Worm (Caenorhabditis elegans): Measurements from ENCODE around the gene ipla-1.

The ipla-1 gene

DNA sequence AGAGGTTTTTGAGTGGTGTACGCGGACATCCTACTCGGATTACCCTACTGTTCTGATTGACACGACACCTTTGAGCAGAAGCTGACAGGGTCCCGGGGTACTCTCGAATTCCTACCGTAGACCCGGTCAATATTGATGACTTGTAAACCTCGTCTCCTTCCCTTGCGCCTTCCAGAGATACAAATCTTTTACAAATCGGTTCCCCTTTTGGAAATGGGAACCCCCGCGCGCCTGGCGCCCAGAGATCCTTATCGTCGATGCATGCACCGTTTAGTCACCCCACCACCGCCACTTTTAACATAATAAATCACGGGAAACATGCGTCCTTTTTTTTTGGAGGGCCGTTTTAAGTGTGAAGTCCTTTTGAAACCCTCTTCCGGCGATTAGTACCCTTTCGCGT, 28.1 kb downstream of the ipla-1 start:
- TF ChIP-seq unc-62 (GFP tag; optimal IDR thresholded peaks at IDR 0.05), result no peak

DNA sequence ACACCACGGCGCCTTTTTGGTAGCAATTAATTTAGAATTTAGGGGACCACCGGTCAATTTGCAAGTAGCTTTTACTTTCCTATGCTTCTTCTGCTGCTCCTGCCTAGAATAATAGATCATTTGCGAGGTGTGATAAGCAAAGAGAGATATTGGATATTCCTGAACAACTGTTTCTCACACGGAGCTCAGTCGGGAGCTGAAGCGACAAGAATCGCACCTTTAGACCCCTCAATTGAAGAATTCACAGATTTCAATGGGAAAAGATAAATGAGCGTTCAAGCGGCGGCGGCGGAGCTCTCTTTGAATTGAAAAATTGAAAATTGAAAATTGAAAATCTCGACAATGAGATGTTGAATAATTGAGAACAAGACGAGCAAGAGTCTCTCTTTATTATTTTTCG, 28.6 kb downstream of the ipla-1 start:
- TF ChIP-seq unc-62 (GFP tag; optimal IDR thresholded peaks at IDR 0.05), result no peak

DNA sequence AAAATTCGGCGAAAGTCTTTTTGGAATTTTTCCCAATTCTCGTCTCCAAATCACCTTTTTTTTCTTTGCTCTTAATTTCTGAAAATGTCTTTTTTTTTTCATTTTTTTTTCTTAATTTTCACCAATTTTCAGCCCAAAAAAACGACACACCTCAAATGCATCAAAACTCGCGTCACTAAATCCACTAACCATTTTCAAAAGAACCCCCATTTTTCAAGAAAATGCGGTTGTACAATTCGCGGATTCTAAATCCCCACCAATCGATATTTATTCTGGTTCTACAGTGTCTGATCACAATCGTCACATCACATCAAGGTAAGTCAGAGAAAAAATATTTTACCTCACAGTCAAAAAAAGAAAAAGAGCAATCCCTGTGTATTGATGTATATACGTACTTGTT, 29.3 kb downstream of the ipla-1 start, which contains the start of gene vab-1:
TSS of gene vab-1 (plus strand) at position 133 of the 400 bp plus-strand sequence.
- no peak for TF ChIP-seq unc-62 (GFP tag; optimal IDR thresholded peaks at IDR 0.05)

DNA sequence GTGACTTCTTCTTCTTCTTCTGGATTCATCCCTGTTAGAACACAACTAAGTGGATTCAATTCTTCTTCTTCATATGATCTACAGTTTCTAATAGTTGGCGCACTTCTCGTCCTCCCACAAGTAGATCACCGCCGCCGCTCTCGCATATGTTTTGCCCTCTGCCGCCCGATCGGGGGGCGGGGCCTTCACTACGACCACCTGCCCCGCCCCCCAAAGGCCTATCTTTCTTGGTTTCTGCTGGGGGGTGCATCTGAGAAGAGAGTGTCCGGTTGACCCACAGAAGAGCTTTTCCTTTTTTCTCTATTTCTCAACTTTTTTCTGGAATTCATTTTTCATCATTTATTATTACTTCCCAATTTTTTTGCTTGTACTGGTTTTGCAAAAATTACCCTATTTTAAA, 30.0 kb downstream of the ipla-1 start:
- TF ChIP-seq unc-62 (GFP tag; optimal IDR thresholded peaks at IDR 0.05), result no peak

DNA sequence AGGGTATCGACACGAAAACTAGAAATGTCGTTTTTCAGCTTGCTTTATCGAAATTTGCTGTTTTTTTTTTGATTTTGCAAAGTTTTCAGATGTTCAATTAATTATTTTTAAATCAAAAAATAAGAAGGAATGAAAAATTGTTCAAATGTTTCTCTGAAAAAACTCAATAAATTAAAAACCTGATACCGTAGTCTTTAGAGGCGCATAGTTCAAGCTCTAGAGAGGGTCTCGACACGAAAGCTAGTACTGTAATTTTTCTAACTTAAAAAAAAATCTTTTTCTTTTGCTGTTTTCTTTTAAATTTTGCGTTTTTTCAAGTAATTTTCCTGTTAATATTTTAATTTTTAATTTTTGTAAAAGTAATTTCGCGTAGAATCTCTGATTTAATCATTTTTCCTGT, 34.9 kb downstream of the ipla-1 start:
- no peak for TF ChIP-seq unc-62 (GFP tag; optimal IDR thresholded peaks at IDR 0.05)

DNA sequence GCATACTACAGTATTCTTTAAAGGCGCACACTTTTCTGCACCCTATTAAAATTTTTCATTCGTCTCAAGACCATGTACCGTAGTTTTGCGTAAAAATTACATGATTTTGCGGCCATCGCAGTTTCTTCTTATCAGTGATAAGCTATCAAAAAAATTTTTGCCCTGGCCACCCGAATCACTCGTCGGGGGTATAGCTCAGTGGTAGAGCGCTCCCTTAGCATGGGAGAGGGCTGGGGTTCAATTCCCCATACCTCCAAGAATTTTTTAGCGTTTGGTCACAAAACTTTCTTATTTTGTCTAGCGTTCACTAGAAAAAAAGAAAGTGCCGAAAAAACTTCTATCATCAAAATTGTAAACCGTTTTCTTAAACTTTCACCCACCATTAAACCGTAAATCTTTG, 36.0 kb downstream of the ipla-1 start:
- TF ChIP-seq unc-62 (GFP tag; optimal IDR thresholded peaks at IDR 0.05), result no peak

DNA sequence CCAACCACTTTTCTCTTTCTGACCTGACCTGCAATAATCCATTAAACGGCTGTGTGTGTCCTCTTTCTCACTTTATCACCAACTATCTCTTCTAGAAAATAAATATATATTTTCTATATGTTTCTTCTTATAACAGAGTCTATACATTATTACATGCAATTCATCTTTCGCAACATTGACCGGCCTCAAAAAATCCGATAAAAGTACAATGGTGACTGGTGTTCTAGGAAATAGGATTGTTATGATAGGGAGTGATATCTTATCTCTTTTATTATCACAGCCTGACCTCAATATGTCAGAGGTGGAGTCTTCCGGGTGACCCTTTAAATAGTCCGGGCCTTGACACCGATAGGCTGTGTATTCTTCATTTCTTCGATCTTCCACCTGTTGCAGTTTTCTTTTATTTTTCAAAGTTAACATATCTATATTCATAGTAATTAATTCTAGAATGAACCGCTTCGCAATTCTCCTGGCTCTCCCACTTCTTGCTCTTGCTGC, 38.6 kb downstream of the ipla-1 start, which contains the start of gene dao-2:
TSS of gene dao-2 (plus strand) at position 448 of the 498 bp plus-strand sequence.
- no peak for TF ChIP-seq unc-62 (GFP tag; optimal IDR thresholded peaks at IDR 0.05)

DNA sequence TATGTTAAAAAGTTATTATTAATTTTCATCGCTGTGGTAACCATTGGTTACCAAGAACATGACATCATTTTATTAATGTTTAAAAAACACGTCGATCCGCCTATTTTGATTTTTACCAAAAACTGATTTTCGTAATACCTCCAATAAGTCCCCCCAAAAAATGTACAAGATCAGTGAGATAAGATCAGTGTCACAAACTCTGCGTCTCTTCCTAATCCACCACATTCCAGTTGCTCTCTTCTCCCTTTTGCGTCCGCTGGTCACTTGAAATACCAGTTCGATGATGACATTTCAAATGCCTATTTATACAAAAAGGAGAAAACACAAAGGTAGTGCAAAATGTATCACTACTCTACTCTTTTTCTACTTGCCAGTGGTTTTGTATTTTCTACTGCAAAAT, 41.1 kb downstream of the ipla-1 start, which contains the start of gene M03A1.8:
TSS of gene M03A1.8 (plus strand) at position 269 of the 400 bp plus-strand sequence.
- TF ChIP-seq unc-62 (GFP tag; optimal IDR thresholded peaks at IDR 0.05), result no peak

DNA sequence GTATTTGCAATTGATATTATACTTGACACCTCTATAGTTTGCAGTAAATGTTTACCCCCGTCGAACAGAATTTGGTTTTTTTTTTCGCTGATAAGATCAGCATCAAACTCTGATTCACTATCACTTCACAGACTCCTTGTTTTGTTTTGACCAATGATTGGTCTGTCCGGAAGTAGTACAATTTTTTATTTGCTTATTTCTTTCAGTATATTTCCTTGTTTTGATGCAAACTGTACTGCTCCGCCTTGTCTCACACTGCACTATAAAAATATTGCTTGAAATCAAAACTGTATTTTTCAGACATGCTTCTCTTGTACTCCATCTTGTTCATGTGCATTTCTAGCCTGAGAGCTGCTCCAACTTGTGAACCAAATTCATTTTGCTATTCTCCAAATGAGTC, 43.7 kb downstream of the ipla-1 start, which contains the start of gene M03A1.3:
TSS of gene M03A1.3 (plus strand) at position 301 of the 400 bp plus-strand sequence.
- TF ChIP-seq unc-62 (GFP tag; optimal IDR thresholded peaks at IDR 0.05), result no peak

DNA sequence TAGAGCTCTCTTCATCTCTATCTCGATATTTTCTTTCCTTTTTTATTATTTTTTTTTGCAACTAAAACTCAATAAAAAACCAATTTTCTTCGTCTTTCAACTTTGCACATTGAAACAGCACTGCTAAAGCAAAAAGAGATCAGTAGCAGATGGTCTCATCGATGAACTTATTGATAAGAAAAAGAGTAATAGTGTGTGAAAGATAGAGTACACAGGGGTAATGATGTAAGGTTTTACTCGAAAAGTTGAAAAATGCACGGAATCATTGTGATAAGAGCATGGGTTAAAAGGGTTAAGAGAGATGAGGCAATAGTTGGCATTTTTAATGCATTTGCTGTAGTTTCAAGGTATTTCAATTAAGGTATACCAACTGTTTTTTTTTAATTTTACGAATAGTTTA, 49.1 kb downstream of the ipla-1 start:
- no peak for TF ChIP-seq unc-62 (GFP tag; optimal IDR thresholded peaks at IDR 0.05)

DNA sequence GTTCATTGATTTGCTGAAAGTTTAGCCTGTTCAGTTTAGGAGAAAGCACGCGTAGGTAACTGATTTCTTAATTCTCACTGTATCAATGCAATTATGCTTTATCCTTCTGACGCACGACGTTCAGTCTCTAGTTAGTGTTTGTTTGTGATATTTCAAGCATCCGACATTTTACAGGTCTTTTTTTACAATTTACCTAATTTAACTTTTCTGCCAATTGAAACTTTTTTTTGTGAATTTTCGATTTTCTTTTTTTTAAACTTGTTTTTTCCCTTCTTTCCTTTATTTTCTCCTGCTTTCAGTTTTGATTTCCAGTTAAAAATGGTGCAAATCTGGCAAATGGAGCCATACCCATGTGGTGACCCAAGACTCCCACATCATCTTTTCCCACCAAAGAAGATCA, 50.4 kb downstream of the ipla-1 start, which contains the start of gene K07E1.1:
TSS of gene K07E1.1 (plus strand) at position 301 of the 400 bp plus-strand sequence.
- TF ChIP-seq unc-62 (GFP tag; optimal IDR thresholded peaks at IDR 0.05), result no peak

DNA sequence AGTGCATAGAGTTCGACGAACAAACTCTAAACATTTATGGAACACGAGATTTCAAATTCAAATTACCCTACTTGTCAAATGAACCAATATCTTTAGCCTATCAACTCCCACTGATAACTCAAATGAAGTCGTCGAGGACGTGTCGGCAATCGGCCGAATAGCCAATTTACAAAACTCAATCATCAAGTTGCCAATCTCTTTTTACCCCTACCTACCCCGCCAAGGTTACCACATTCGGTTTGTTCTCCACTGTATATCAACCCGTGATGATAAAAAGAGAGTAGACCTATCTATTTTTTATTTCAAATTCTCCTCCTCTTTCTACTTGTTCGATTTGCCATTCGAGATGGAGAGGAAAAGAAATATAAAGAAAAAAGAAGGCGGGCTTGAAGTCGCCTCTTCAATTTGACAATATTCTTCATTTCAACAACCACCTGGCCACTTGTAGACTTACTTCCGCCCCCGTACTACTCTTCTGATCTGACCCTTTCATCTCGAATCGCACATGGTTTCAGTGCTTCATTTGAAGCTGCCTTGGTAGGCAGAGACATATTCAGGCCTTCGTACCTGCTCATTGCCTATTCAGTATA, 51.1 kb downstream of the ipla-1 start:
- TF ChIP-seq unc-62 (GFP tag; optimal IDR thresholded peaks at IDR 0.05), result no peak

DNA sequence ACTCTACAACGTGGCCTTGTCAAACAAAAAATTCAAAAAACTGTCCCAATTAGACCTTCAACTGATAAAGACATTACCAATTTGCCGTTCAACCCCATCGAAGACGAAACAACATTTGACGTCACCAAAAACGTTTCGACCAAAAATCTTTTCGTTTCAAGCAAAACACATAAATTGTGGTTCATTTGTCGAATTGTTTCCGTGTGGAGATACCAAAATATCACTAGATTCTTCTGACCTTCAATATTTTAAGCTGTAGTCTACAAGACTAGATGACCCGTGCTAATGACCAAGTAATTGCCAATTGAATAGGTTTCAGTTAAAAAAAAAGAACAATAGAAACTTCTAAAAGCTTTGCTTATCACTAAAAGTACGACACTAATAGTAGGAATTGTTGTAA, 52.7 kb downstream of the ipla-1 start:
- no peak for TF ChIP-seq unc-62 (GFP tag; optimal IDR thresholded peaks at IDR 0.05)

DNA sequence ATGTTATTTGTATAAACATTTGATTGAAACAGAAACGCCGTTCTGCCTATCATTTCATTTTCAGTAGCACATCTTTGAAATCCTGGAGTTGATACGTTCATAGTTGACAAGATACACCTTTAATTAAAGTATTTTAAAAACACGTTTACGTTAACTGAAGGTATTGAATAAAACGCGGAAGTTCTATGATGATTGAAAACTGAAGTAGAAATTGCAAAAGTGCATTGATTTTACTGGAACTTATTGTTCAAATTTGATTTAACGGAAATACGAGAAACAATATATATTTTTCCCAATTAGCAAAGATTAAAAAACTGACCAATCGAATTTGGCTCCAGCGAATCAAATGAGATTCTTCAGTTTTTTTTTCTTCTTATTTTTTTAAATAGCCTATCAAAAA, 57.6 kb downstream of the ipla-1 start, which contains the start of gene sra-34:
TSS of gene sra-34 (minus strand) at position 101 of the 400 bp plus-strand sequence.
- TF ChIP-seq unc-62 (GFP tag; optimal IDR thresholded peaks at IDR 0.05), result no peak
